Fruit fly (Drosophila melanogaster): Measurements from ENCODE around the gene CG7142.
A peak's percentile ranks its signal among the peaks of the same experiment; 100 is the strongest.

CG7142 gene

dm6 chr3R:18301569-18301968 lies 22.2 kb upstream of the CG7142 start, which contains the start of gene Polr1E (continued):
- no peak for TF ChIP-seq Blimp-1 (GFP tag; optimal IDR thresholded peaks at IDR 0.05)
- TF ChIP-seq CG4617 (GFP tag; optimal IDR thresholded peaks at IDR 0.05; ENCODE audit: borderline replicate concordance), result peak; percentile 46
- peak; percentile 45 for TF ChIP-seq B-H2 (GFP tag; optimal IDR thresholded peaks at IDR 0.05)
- TF ChIP-seq CG14860 (GFP tag; IDR thresholded peaks at IDR 0.05; ENCODE audit: partially characterized antibody), result peak; percentile 62; the same call in 2 of the 3 replicates
- 0 out of 2 replicates have a peak, but pooled peaks have one; percentile 4 for TF ChIP-seq CG3847 (GFP tag; IDR thresholded peaks at IDR 0.05)
- no peak for TF ChIP-seq CG17802 (tag; optimal IDR thresholded peaks at IDR 0.05)
- TF ChIP-seq H15 (GFP tag; IDR thresholded peaks at IDR 0.05), result no peak
- TF ChIP-seq CG8924 (tag; optimal IDR thresholded peaks at IDR 0.05), result peak; percentile 12
- TF ChIP-seq HmgZ (tag; optimal IDR thresholded peaks at IDR 0.05), result peak; percentile 41
- no peak for TF ChIP-seq sr (GFP tag; IDR thresholded peaks at IDR 0.05)
- TF ChIP-seq Tbp (GFP tag; optimal IDR thresholded peaks at IDR 0.05), result no peak
- TF ChIP-seq az2 (GFP tag; optimal IDR thresholded peaks at IDR 0.05), result no peak
- TF ChIP-seq CG18011 (GFP tag; optimal IDR thresholded peaks at IDR 0.05), result peak; percentile 99
- TF ChIP-seq Meics (GFP tag; optimal IDR thresholded peaks at IDR 0.05), result no peak
- TF ChIP-seq Xbp1 (GFP tag; optimal IDR thresholded peaks at IDR 0.05), result peak; percentile 24
- peak; percentile 60 for TF ChIP-seq trem (tag; optimal IDR thresholded peaks at IDR 0.05)
- TF ChIP-seq Sry-δ (GFP tag; optimal IDR thresholded peaks at IDR 0.05), result peak; percentile 59
- TF ChIP-seq crp (GFP tag; optimal IDR thresholded peaks at IDR 0.05), result peak; percentile 66 to 96
- TF ChIP-seq sens (GFP tag), result peak; percentile 70
- peak; percentile 99 for TF ChIP-seq stwl (tag; optimal IDR thresholded peaks at IDR 0.05)
- peak; percentile 67; the same call in 2 of the 3 replicates for TF ChIP-seq CG7963 (GFP tag; IDR thresholded peaks at IDR 0.05; ENCODE audit: partially characterized antibody)
- peak; percentile 80 for TF ChIP-seq Bgb (GFP tag; IDR thresholded peaks at IDR 0.05; ENCODE audit: partially characterized antibody)
- peak; percentile 9 for TF ChIP-seq CG10147 (GFP tag; optimal IDR thresholded peaks at IDR 0.05)
- peak; percentile 20 for TF ChIP-seq CG2712 (tag; optimal IDR thresholded peaks at IDR 0.05)
- peak; percentile 64 for TF ChIP-seq Scr (GFP tag; IDR thresholded peaks at IDR 0.05; ENCODE audit: partially characterized antibody)
- peak; percentile 99 for TF ChIP-seq Dref (GFP tag; IDR thresholded peaks at IDR 0.05)
- TF ChIP-seq CG2116 (GFP tag; optimal IDR thresholded peaks at IDR 0.05), result peak; percentile 65
- peak; percentile 18 for TF ChIP-seq CG12391 (tag; optimal IDR thresholded peaks at IDR 0.05)
- peak; percentile 38 for TF ChIP-seq gfzf (GFP tag; optimal IDR thresholded peaks at IDR 0.05)
- TF ChIP-seq CG10543 (GFP tag; optimal IDR thresholded peaks at IDR 0.05), result no peak
- TF ChIP-seq BEAF-32 (GFP tag; optimal IDR thresholded peaks at IDR 0.05), result peak; percentile 60
- TF ChIP-seq CG11560 (tag; IDR thresholded peaks at IDR 0.05), result peak; percentile 100
- TF ChIP-seq ERR (GFP tag; optimal IDR thresholded peaks at IDR 0.05), result no peak
- no peak for TF ChIP-seq mirr (GFP tag; optimal IDR thresholded peaks at IDR 0.05)
- TF ChIP-seq CG7556 (GFP tag; optimal IDR thresholded peaks at IDR 0.05), result no peak
- peak; percentile 44; the same call in 1 of the 2 replicates for TF ChIP-seq nerfin-2 (GFP tag; IDR thresholded peaks at IDR 0.05; ENCODE audit: partially characterized antibody)
- peak; percentile 64 for TF ChIP-seq CG12659 (GFP tag; optimal IDR thresholded peaks at IDR 0.05)
- TF ChIP-seq pzg (GFP tag; optimal IDR thresholded peaks at IDR 0.05), result peak; percentile 87
- peak; percentile 57 for TF ChIP-seq inv (GFP tag; IDR thresholded peaks at IDR 0.05; ENCODE audit: partially characterized antibody)
- peak; percentile 75 for TF ChIP-seq bbx (GFP tag; IDR thresholded peaks at IDR 0.05; ENCODE audit: partially characterized antibody)
- TF ChIP-seq CG15514 (GFP tag; optimal IDR thresholded peaks at IDR 0.05), result peak; percentile 43
- TF ChIP-seq CG33213 (GFP tag; optimal IDR thresholded peaks at IDR 0.05), result peak; percentile 24
- no peak for TF ChIP-seq esg (GFP tag; conservative IDR thresholded peaks at IDR 0.05)
- peak; percentile 76 for TF ChIP-seq Ets97D (GFP tag; optimal IDR thresholded peaks at IDR 0.05)
- peak; percentile 56; the same call in 2 of the 3 replicates for TF ChIP-seq CG16813 (GFP tag; IDR thresholded peaks at IDR 0.05; ENCODE audit: partially characterized antibody)
- TF ChIP-seq CG13624 (GFP tag; optimal IDR thresholded peaks at IDR 0.05), result peak; percentile 13
- peak; percentile 62 for TF ChIP-seq unc-4 (GFP tag; IDR thresholded peaks at IDR 0.05; ENCODE audit: partially characterized antibody)
- TF ChIP-seq Myb (GFP tag; optimal IDR thresholded peaks at IDR 0.05), result peak; percentile 91
- no peak for TF ChIP-seq cad (GFP tag; optimal IDR thresholded peaks at IDR 0.05)
